Fruit fly (Drosophila melanogaster) whole organism, prepupa: Measurements from ENCODE around the gene Eip75B.

Source experiments
- CG10669 ChIP-seq: fragments of 200-800 bp; sonication (Bioruptor generic); optimal IDR thresholded peaks from 3 replicates; lab custom pipeline; 2018; ENCODE audit warnings: missing biosample characterization, mild to moderate bottlenecking, missing genetic modification characterization, moderate library complexity
- CG11294 ChIP-seq: fragments of 200-800 bp; sonication (Bioruptor generic); IDR thresholded peaks from 2 replicates; pipeline ENCODE4 v1.3.6; 2022; ENCODE audit warnings: missing biosample characterization, missing genetic modification characterization
- CG11762 ChIP-seq: fragments of 200-800 bp; sonication (Bioruptor generic); optimal IDR thresholded peaks from 3 replicates; lab custom pipeline; 2016; ENCODE audit warnings: missing biosample characterization, missing genetic modification characterization; ENCODE audit not compliant: insufficient read depth
- CG15336 ChIP-seq: fragments of 200-800 bp; sonication (Bioruptor generic); IDR thresholded peaks from 2 replicates; pipeline ENCODE4 v1.3.6; 2022; ENCODE audit warnings: missing biosample characterization, missing genetic modification characterization
- CG1621 ChIP-seq: fragments of 200-800 bp; sonication (Bioruptor generic); optimal IDR thresholded peaks from 3 replicates; lab custom pipeline; 2018; ENCODE audit warnings: missing biosample characterization, mild to moderate bottlenecking, missing genetic modification characterization
- CG16779 ChIP-seq: fragments of 200-800 bp; sonication (Bioruptor generic); optimal IDR thresholded peaks from 3 replicates; lab custom pipeline; 2017; ENCODE audit warnings: missing biosample characterization, mild to moderate bottlenecking, missing genetic modification characterization
- CG3032 ChIP-seq: fragments of 200-800 bp; optimal IDR thresholded peaks from 2 replicates; lab custom pipeline; 2019; ENCODE audit warnings: missing biosample characterization, mild to moderate bottlenecking, missing genetic modification characterization, moderate library complexity
- CG31627 ChIP-seq: fragments of 200-800 bp; sonication (Bioruptor generic); optimal IDR thresholded peaks from 3 replicates; lab custom pipeline; 2016; ENCODE audit warnings: missing biosample characterization, missing genetic modification characterization
- CG32006 ChIP-seq: fragments of 200-800 bp; sonication (Bioruptor generic); optimal IDR thresholded peaks from 3 replicates; lab custom pipeline; 2017; ENCODE audit warnings: missing biosample characterization, mild to moderate bottlenecking, missing genetic modification characterization
- CG34406 ChIP-seq: fragments of 200-800 bp; sonication (Bioruptor generic); optimal IDR thresholded peaks from 3 replicates; lab custom pipeline; 2016; ENCODE audit warnings: missing biosample characterization, missing genetic modification characterization
- CG3919 ChIP-seq: fragments of 200-800 bp; sonication (Bioruptor generic); optimal IDR thresholded peaks from 3 replicates; lab custom pipeline; 2016; ENCODE audit warnings: missing biosample characterization, missing genetic modification characterization
- CG6163 ChIP-seq: fragments of 200-800 bp; sonication (Bioruptor generic); IDR thresholded peaks from 3 replicates; pipeline ENCODE4 v1.3.6; 2022; ENCODE audit warnings: missing biosample characterization, missing genetic modification characterization
- CG6276 ChIP-seq: fragments of 200-800 bp; sonication (Bioruptor generic); optimal IDR thresholded peaks from 2 replicates; lab custom pipeline; 2017; ENCODE audit warnings: missing biosample characterization, mild to moderate bottlenecking, missing genetic modification characterization
- CG6792 ChIP-seq: fragments of 200-800 bp; sonication (Bioruptor generic); optimal IDR thresholded peaks from 3 replicates; lab custom pipeline; 2016; ENCODE audit warnings: missing biosample characterization, missing genetic modification characterization
- CG6854 ChIP-seq: fragments of 200-800 bp; sonication (Bioruptor generic); optimal IDR thresholded peaks from 2 replicates; lab custom pipeline; 2017; ENCODE audit warnings: missing biosample characterization, mild to moderate bottlenecking, missing genetic modification characterization
- CG7368 ChIP-seq: fragments of 200-800 bp; sonication (Bioruptor generic); optimal IDR thresholded peaks from 3 replicates; lab custom pipeline; 2016; ENCODE audit warnings: missing biosample characterization, missing genetic modification characterization
- CG8119 ChIP-seq: fragments of 200-800 bp; sonication (Bioruptor generic); IDR thresholded peaks from 3 replicates; pipeline ENCODE4 v1.3.6; 2022; ENCODE audit warnings: missing biosample characterization, missing genetic modification characterization
- CG8319 ChIP-seq: fragments of 200-800 bp; sonication (Bioruptor generic); optimal IDR thresholded peaks from 3 replicates; lab custom pipeline; 2016; ENCODE audit warnings: missing biosample characterization, missing genetic modification characterization
- CG8632 ChIP-seq: fragments of 200-800 bp; sonication (Bioruptor generic); optimal IDR thresholded peaks from 3 replicates; lab custom pipeline; 2016; ENCODE audit warnings: missing biosample characterization, missing genetic modification characterization
- CG9139 ChIP-seq: fragments of 200-800 bp; sonication (Bioruptor generic); optimal IDR thresholded peaks from 3 replicates; lab custom pipeline; 2017; ENCODE audit warnings: missing biosample characterization, mild to moderate bottlenecking, missing genetic modification characterization
- Eip78C ChIP-seq: fragments of 200-800 bp; sonication (Bioruptor generic); peaks from one replicate; lab custom pipeline; 2016; ENCODE audit warnings: missing biosample characterization, missing genetic modification characterization
- Eip93F ChIP-seq: fragments of 200-800 bp; sonication (Bioruptor generic); optimal IDR thresholded peaks from 2 replicates; lab custom pipeline; 2016; ENCODE audit warnings: missing biosample characterization, mild to moderate bottlenecking, missing genetic modification characterization
- Ets21C ChIP-seq: fragments of 200-800 bp; sonication (Bioruptor generic); optimal IDR thresholded peaks from 3 replicates; lab custom pipeline; 2016; ENCODE audit warnings: missing biosample characterization, missing genetic modification characterization
- Ets96B ChIP-seq: fragments of 200-800 bp; optimal IDR thresholded peaks from 2 replicates; lab custom pipeline; 2019; ENCODE audit warnings: missing biosample characterization, mild to moderate bottlenecking, missing genetic modification characterization, moderate library complexity
- Gug ChIP-seq: fragments of 200-800 bp; sonication (Bioruptor generic); IDR thresholded peaks from 2 replicates; pipeline ENCODE4 v1.3.6; 2022; ENCODE audit warnings: missing biosample characterization, missing genetic modification characterization
- Hr39 ChIP-seq: fragments of 200-800 bp; sonication (Bioruptor generic); optimal IDR thresholded peaks from 2 replicates; lab custom pipeline; 2016; ENCODE audit warnings: missing biosample characterization, missing genetic modification characterization
- Lpt ChIP-seq: fragments of 200-800 bp; sonication (Bioruptor generic); optimal IDR thresholded peaks from 3 replicates; lab custom pipeline; 2016; ENCODE audit warnings: missing biosample characterization, missing genetic modification characterization
- OdsH ChIP-seq: fragments of 200-800 bp; sonication (Bioruptor generic); optimal IDR thresholded peaks from 3 replicates; lab custom pipeline; 2016; ENCODE audit warnings: missing biosample characterization, missing genetic modification characterization
- Smox ChIP-seq: fragments of 200-800 bp; sonication (Bioruptor generic); optimal IDR thresholded peaks from 3 replicates; lab custom pipeline; 2016; ENCODE audit warnings: missing biosample characterization, missing genetic modification characterization
- Sox102F ChIP-seq: fragments of 200-800 bp; sonication (Bioruptor generic); optimal IDR thresholded peaks from 2 replicates; lab custom pipeline; 2016; ENCODE audit warnings: missing biosample characterization, mild to moderate bottlenecking, missing genetic modification characterization
- Sox14 ChIP-seq: fragments of 200-800 bp; sonication (Bioruptor generic); optimal IDR thresholded peaks from 3 replicates; lab custom pipeline; 2016; ENCODE audit warnings: missing biosample characterization, missing genetic modification characterization
- achi ChIP-seq: fragments of 200-800 bp; sonication (Bioruptor generic); optimal IDR thresholded peaks from 3 replicates; lab custom pipeline; 2016; ENCODE audit warnings: missing biosample characterization, missing genetic modification characterization
- cyc ChIP-seq: fragments of 200-800 bp; sonication (Bioruptor generic); optimal IDR thresholded peaks from 3 replicates; lab custom pipeline; 2016; ENCODE audit warnings: missing biosample characterization, missing genetic modification characterization
- dac ChIP-seq: fragments of 200-800 bp; sonication (Bioruptor generic); optimal IDR thresholded peaks from 2 replicates; lab custom pipeline; 2017; ENCODE audit warnings: missing biosample characterization, mild to moderate bottlenecking, missing genetic modification characterization
- dsx ChIP-seq: fragments of 200-800 bp; optimal IDR thresholded peaks from 3 replicates; lab custom pipeline; 2019; ENCODE audit warnings: missing biosample characterization, mild to moderate bottlenecking, missing genetic modification characterization, moderate library complexity; ENCODE audit not compliant: poor library complexity, severe bottlenecking
- eg ChIP-seq: fragments of 200-800 bp; sonication (Bioruptor generic); IDR thresholded peaks from 3 replicates; pipeline ENCODE4 v1.3.6; 2022; ENCODE audit warnings: missing biosample characterization, missing genetic modification characterization
- fd59A ChIP-seq: fragments of 200-800 bp; sonication (Bioruptor generic); optimal IDR thresholded peaks from 2 replicates; lab custom pipeline; 2017; ENCODE audit warnings: missing biosample characterization, mild to moderate bottlenecking, missing genetic modification characterization, missing genetic modification reagents
- fd85E ChIP-seq: fragments of 200-800 bp; sonication (Bioruptor generic); optimal IDR thresholded peaks from 3 replicates; lab custom pipeline; 2016; ENCODE audit warnings: missing biosample characterization, missing genetic modification characterization
- fkh ChIP-seq: fragments of 200-800 bp; sonication (Bioruptor generic); optimal IDR thresholded peaks from 3 replicates; lab custom pipeline; 2017; ENCODE audit warnings: missing biosample characterization, mild to moderate bottlenecking, missing genetic modification characterization, moderate library complexity
- lz ChIP-seq: fragments of 200-800 bp; sonication (Bioruptor generic); optimal IDR thresholded peaks from 3 replicates; lab custom pipeline; 2016; ENCODE audit warnings: missing biosample characterization, missing genetic modification characterization
- net ChIP-seq: fragments of 200-800 bp; sonication (Bioruptor generic); optimal IDR thresholded peaks from 3 replicates; lab custom pipeline; 2016; ENCODE audit warnings: missing biosample characterization, missing genetic modification characterization
- pdm3 ChIP-seq: fragments of 200-800 bp; sonication (Bioruptor generic); optimal IDR thresholded peaks from 3 replicates; lab custom pipeline; 2016; ENCODE audit warnings: missing biosample characterization, missing genetic modification characterization
- salr ChIP-seq, 2 experiments: fragments of 200-800 bp; sonication (Bioruptor generic); optimal IDR thresholded peaks; 3 replicates each; lab custom pipeline; 2016 to 2018; ENCODE audit warnings: missing biosample characterization in 2 of 2, missing genetic modification characterization in 2 of 2, mild to moderate bottlenecking in 1 of 2
- spab ChIP-seq: fragments of 200-800 bp; sonication (Bioruptor generic); optimal IDR thresholded peaks from 2 replicates; lab custom pipeline; 2017; ENCODE audit warnings: missing biosample characterization, mild to moderate bottlenecking, missing genetic modification characterization, missing genetic modification reagents
- ss ChIP-seq, 2 experiments: fragments of 200-800 bp; sonication (Bioruptor generic); optimal IDR thresholded peaks; 2 replicates in 1 of 2; 3 replicates in 1 of 2; lab custom pipeline; 2017 to 2018; ENCODE audit warnings: mild to moderate bottlenecking in 2 of 2, missing biosample characterization in 2 of 2, missing genetic modification characterization in 2 of 2, moderate library complexity in 1 of 2
- topi ChIP-seq: fragments of 200-800 bp; sonication (Bioruptor generic); optimal IDR thresholded peaks from 3 replicates; lab custom pipeline; 2016; ENCODE audit warnings: missing biosample characterization, missing genetic modification characterization

Eip75B gene

dm6 chr3L:18078614-18079013, 14.1 kb upstream of the Eip75B start (continued):
- TF ChIP-seq ss (GFP tag; optimal IDR thresholded peaks at IDR 0.05; lab: Kevin White, UChicago) (peak in 1 of 2 experiments; percentile 60), CG8632 (GFP tag; lab: Kevin White, UChicago) (peak; percentile 31), CG16779 (tag; lab: Kevin White, UChicago) (peak; percentile 33), CG3919 (GFP tag; lab: Kevin White, UChicago) (peak; percentile 43), Lpt (GFP tag; lab: Kevin White, UChicago) (no peak), CG11762 (GFP tag; lab: Kevin White, UChicago) (peak; percentile 26), fd85E (GFP tag; lab: Kevin White, UChicago) (no peak), CG6854 (GFP tag; lab: Kevin White, UChicago) (no peak), salr (GFP tag; optimal IDR thresholded peaks at IDR 0.05; lab: Kevin White, UChicago) (peak; percentile 57 to 74), Hr39 (GFP tag; lab: Kevin White, UChicago) (peak; percentile 16), CG10669 (GFP tag; lab: Kevin White, UChicago) (peak; percentile 77), dsx (GFP tag; lab: Kevin White, UChicago) (peak; percentile 23), cyc (GFP tag; lab: Kevin White, UChicago) (peak; percentile 12), net (peak; percentile 23), CG31627 (peak; percentile 12), topi (peak; percentile 0), CG6276 (GFP tag; lab: Kevin White, UChicago) (peak; percentile 54), spab (peak; percentile 56), CG8319 (GFP tag; lab: Kevin White, UChicago) (no peak), CG9139 (GFP tag; lab: Kevin White, UChicago) (no peak), CG11294 (no peak; the same call in 1 of the 2 replicates)

dm6 chr3L:18077649-18078417, 13.3 kb upstream of the Eip75B start:
- TF ChIP-seq fd85E (GFP tag; lab: Kevin White, UChicago) (peak; percentile 18), CG15336 (GFP tag; lab: Robert Waterston, UW) (peak; percentile 97), CG6792 (peak; percentile 84), CG16779 (tag; lab: Kevin White, UChicago) (peak; percentile 96), lz (GFP tag; lab: Kevin White, UChicago) (peak; percentile 63), CG6163 (GFP tag; lab: Robert Waterston, UW) (peak; percentile 88), CG34406 (peak; percentile 89), CG3032 (tag; lab: Kevin White, UChicago) (peak; percentile 98), OdsH (peak; percentile 93), topi (peak; percentile 57), cyc (GFP tag; lab: Kevin White, UChicago) (peak; percentile 56), CG7368 (GFP tag; lab: Kevin White, UChicago) (peak; percentile 80), CG8119 (peak; percentile 97), Smox (peak; percentile 45), CG1621 (peak; percentile 85), CG6854 (GFP tag; lab: Kevin White, UChicago) (peak; percentile 26), fkh (GFP tag; lab: Kevin White, UChicago) (no peak), pdm3 (GFP tag; lab: Kevin White, UChicago) (peak; percentile 81), fd59A (GFP tag; lab: Kevin White, UChicago) (peak; percentile 94), CG11762 (GFP tag; lab: Kevin White, UChicago) (peak; percentile 91), dsx (GFP tag; lab: Kevin White, UChicago) (peak; percentile 96), CG32006 (GFP tag; lab: Kevin White, UChicago) (peak; percentile 98), achi (peak; percentile 95), CG11294 (peak; percentile 86; the same call in 1 of the 2 replicates), Sox102F (GFP tag; lab: Kevin White, UChicago) (peak; percentile 31), Eip78C (GFP tag; lab: Kevin White, UChicago) (peak; percentile 96), dac (peak; percentile 87), eg (GFP tag; lab: Robert Waterston, UW) (peak; percentile 90), Sox14 (peak; percentile 84), net (peak; percentile 89), Eip93F (GFP tag; lab: Kevin White, UChicago) (no peak), Ets96B (tag; lab: Kevin White, UChicago) (peak; percentile 97), Gug (peak; percentile 94), Ets21C (GFP tag; lab: Kevin White, UChicago) (no peak), CG31627 (peak; percentile 43), spab (peak; percentile 97)
